Fruit fly (Drosophila melanogaster) S2 (cell line): ENCODE results near the gene Nlg2.

ENCODE experiments used
- CG8478 ChIP-seq: fragments of >200 bp; optimal IDR thresholded peaks from 2 replicates; lab custom pipeline; 2018
- CTCF ChIP-seq, 2 experiments: fragments of >200 bp; optimal IDR thresholded peaks; 2 replicates each; lab custom pipeline; 2018

dm6 chr2L:6919203-6919849, 44.6 kb downstream of the Nlg2 start:
- no peak for TF ChIP-seq CTCF (optimal IDR thresholded peaks at IDR 0.05; lab: Kevin White, UChicago)
- TF ChIP-seq CG8478: no peak
